Worm (Caenorhabditis elegans): ENCODE results near the gene C39E9.12.

- TF ChIP-seq T23F11.4 (GFP tag; optimal IDR thresholded peaks at IDR 0.05) (no peak), ceh-9 (tag; optimal IDR thresholded peaks at IDR 0.05) (no peak), pax-1 (tag; optimal IDR thresholded peaks at IDR 0.05) (no peak), fkh-10 (GFP tag; optimal IDR thresholded peaks at IDR 0.05) (no peak), unc-55 (GFP tag; optimal IDR thresholded peaks at IDR 0.05) (no peak), tbx-2 (tag; optimal IDR thresholded peaks at IDR 0.05) (no peak), elt-2 (tag; optimal IDR thresholded peaks at IDR 0.05) (no peak), Y22D7AL.16 (tag; optimal IDR thresholded peaks at IDR 0.05) (no peak), nhr-232 (tag; optimal IDR thresholded peaks at IDR 0.05) (no peak), ceh-45 (GFP tag; IDR thresholded peaks at IDR 0.05) (no peak), K09A11.1 (tag; optimal IDR thresholded peaks at IDR 0.05; ENCODE audit: insufficient read depth) (no peak), pha-2 (tag; optimal IDR thresholded peaks at IDR 0.05) (no peak), che-1 (tag; optimal IDR thresholded peaks at IDR 0.05) (no peak)
Observed at ce11 chrIV:13125999-13126398, 32.2 kb downstream of the C39E9.12 start.

Data from whole organism, late embryonic.